Worm (Caenorhabditis elegans): ENCODE data around the gene C08B6.18.
"Not testable (repeated sequence)": the region's sequence is repeated elsewhere in the genome, so short reads cannot be mapped to it uniquely, and the experiment has no call there.

DNA sequence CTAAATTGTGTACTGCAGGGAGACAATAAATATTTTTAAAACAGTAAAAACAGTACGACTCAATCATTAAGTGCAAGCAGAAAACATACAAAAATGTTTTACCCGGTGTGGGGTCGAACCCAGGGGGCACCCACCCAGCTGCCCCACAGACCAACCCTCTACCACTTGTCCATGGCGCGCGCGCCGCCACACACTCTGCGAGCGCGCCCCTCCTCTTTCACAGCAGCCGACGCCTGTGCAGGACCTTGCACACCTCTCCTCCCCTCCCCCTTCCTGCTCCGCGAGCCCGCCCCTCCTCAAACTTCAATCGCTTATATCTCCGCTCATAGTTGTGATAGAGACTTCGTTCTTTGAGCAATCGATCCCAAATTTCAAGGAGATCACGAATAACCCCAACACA is 4.7 kb upstream of the C08B6.18 start:
- TF ChIP-seq pha-4 (tag; optimal IDR thresholded peaks at IDR 0.05); sea-2 (GFP tag; IDR thresholded peaks at IDR 0.05); nfya-1 (tag; optimal IDR thresholded peaks at IDR 0.05; ENCODE audit: borderline replicate concordance, insufficient read depth): not testable (repeated sequence)

All from whole organism, young adult.